Comparison of ENCODE assay signal across 8 worm cellular contexts in the genomic region with DNA sequence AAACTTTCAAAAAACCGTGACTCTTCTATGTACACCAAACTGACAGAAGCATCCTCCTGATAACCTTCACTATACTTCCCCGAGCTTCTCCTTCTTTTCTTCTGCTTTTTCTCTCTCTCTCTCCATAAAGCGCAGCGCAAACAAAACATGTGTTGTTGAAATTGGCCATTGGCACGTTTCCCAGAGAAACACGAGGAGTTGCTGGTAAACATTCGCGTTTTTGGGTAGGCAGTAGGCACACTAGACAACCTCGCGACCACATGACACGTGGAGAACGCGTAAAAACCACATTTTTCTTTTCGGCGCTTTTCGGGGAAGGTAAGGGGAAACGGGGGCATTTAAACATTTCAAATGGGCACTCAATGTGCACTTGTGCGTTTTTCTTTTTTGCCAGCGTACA.
A peak's percentile ranks its signal among the peaks of the same experiment; 100 is the strongest.
TF ChIP-seq lines count a peak whose summit lies in the region.

No protein-coding gene starts in this region.

TF ChIP-seq in whole organism, L1 larva, 84 proteins besides CTCF, POLR2A, EP300 and RAD21 (continues in another document):
- peak; percentile 19 for TF ChIP-seq snu-23 (GFP tag; optimal IDR thresholded peaks at IDR 0.05; lab: Kevin White, UChicago)
- TF ChIP-seq nhr-76 (tag; optimal IDR thresholded peaks at IDR 0.05; lab: Kevin White, UChicago) = no peak
- peak in 1 of 3 experiments; percentile 6 for TF ChIP-seq ceh-82 (tag; optimal IDR thresholded peaks at IDR 0.05; lab: Kevin White, UChicago)
- TF ChIP-seq nhr-77 (tag; optimal IDR thresholded peaks at IDR 0.05; lab: Kevin White, UChicago) = peak; percentile 80
- TF ChIP-seq nhr-85 (tag; lab: Kevin White, UChicago) = no peak
- TF ChIP-seq irx-1 (tag; optimal IDR thresholded peaks at IDR 0.05; lab: Kevin White, UChicago) = peak; percentile 6
- TF ChIP-seq grh-1 (GFP tag; IDR thresholded peaks at IDR 0.05; lab: Robert Waterston, UW) = no peak
- 0 out of 2 replicates have a peak, but pooled peaks have one; percentile 45 for TF ChIP-seq ceh-88 (GFP tag; IDR thresholded peaks at IDR 0.05; lab: Robert Waterston, UW)
- peak; percentile 7 for TF ChIP-seq nhr-11 (tag; optimal IDR thresholded peaks at IDR 0.05; lab: Kevin White, UChicago)
- TF ChIP-seq C04F5.9 (tag; optimal IDR thresholded peaks at IDR 0.05; lab: Kevin White, UChicago) = no peak
- TF ChIP-seq ceh-8 (GFP tag; optimal IDR thresholded peaks at IDR 0.05; lab: Kevin White, UChicago) = no peak

TF ChIP-seq in whole organism, L2 larva, 48 proteins besides CTCF, POLR2A, EP300 and RAD21 (continues in another document):
- TF ChIP-seq nhr-237 (tag; optimal IDR thresholded peaks at IDR 0.05; lab: Kevin White, UChicago) (no peak), mdl-1 (tag; optimal IDR thresholded peaks at IDR 0.05; lab: Kevin White, UChicago) (peak; percentile 24 to 84), dmd-4 (tag; optimal IDR thresholded peaks at IDR 0.05; lab: Kevin White, UChicago) (no peak), zag-1 (tag; optimal IDR thresholded peaks at IDR 0.05; lab: Kevin White, UChicago) (no peak), lin-11 (tag; optimal IDR thresholded peaks at IDR 0.05; lab: Kevin White, UChicago) (peak; percentile 60), lsy-2 (tag; optimal IDR thresholded peaks at IDR 0.05; lab: Kevin White, UChicago) (peak in 1 of 2 experiments; percentile 60), lin-13 (GFP tag; optimal IDR thresholded peaks at IDR 0.05; lab: Kevin White, UChicago) (no peak), crh-2 (tag; optimal IDR thresholded peaks at IDR 0.05; lab: Kevin White, UChicago) (peak; percentile 84), unc-55 (GFP tag; optimal IDR thresholded peaks at IDR 0.05; lab: Kevin White, UChicago) (no peak), C34F6.9 (tag; optimal IDR thresholded peaks at IDR 0.05; lab: Kevin White, UChicago) (peak; percentile 63)

TF ChIP-seq in whole organism, L3 larva, 47 proteins besides CTCF, POLR2A, EP300 and RAD21 (continues in another document):
- TF ChIP-seq eor-1 (tag; optimal IDR thresholded peaks at IDR 0.05; lab: Kevin White, UChicago) = no peak
- TF ChIP-seq ZK546.5 (tag; optimal IDR thresholded peaks at IDR 0.05; lab: Kevin White, UChicago) = no peak
- TF ChIP-seq mml-1 (tag; optimal IDR thresholded peaks at IDR 0.05; lab: Kevin White, UChicago) = no peak
- TF ChIP-seq tbx-2 (tag; optimal IDR thresholded peaks at IDR 0.05; lab: Kevin White, UChicago) = no peak
- TF ChIP-seq elt-1 (tag; optimal IDR thresholded peaks at IDR 0.05; lab: Kevin White, UChicago) = no peak
- TF ChIP-seq mdl-1 (tag; optimal IDR thresholded peaks at IDR 0.05; lab: Kevin White, UChicago) = peak; percentile 68
- no peak for TF ChIP-seq ceh-9 (tag; optimal IDR thresholded peaks at IDR 0.05; lab: Kevin White, UChicago)
- peak; percentile 98 for TF ChIP-seq pha-4 (tag; optimal IDR thresholded peaks at IDR 0.05; lab: Kevin White, UChicago)
- no peak for TF ChIP-seq fkh-2 (tag; optimal IDR thresholded peaks at IDR 0.05; lab: Kevin White, UChicago)
- no peak for TF ChIP-seq fkh-10 (GFP tag; optimal IDR thresholded peaks at IDR 0.05; lab: Kevin White, UChicago)
- TF ChIP-seq elt-3 (tag; optimal IDR thresholded peaks at IDR 0.05; lab: Kevin White, UChicago) = no peak
- peak; percentile 25 for TF ChIP-seq hmg-11 (tag; optimal IDR thresholded peaks at IDR 0.05; lab: Kevin White, UChicago)

TF ChIP-seq in whole organism, L4 larva, 104 proteins besides CTCF, POLR2A, EP300 and RAD21 (continues in another document):
- TF ChIP-seq daf-16 (GFP tag; optimal IDR thresholded peaks at IDR 0.05; lab: Kevin White, UChicago) = peak in 1 of 2 experiments; percentile 42
- peak; percentile 99 for TF ChIP-seq daf-16 (tag; optimal IDR thresholded peaks at IDR 0.05; lab: Kevin White, UChicago)
- TF ChIP-seq zfp-3 (GFP tag; conservative IDR thresholded peaks at IDR 0.05; lab: Robert Waterston, UW) = no peak
- no peak for TF ChIP-seq ztf-7 (tag; optimal IDR thresholded peaks at IDR 0.05; lab: Kevin White, UChicago)
- no peak for TF ChIP-seq ceh-82 (tag; optimal IDR thresholded peaks at IDR 0.05; lab: Kevin White, UChicago)
- TF ChIP-seq zfp-2 (tag; optimal IDR thresholded peaks at IDR 0.05; lab: Kevin White, UChicago) = no peak
- TF ChIP-seq cey-2 (tag; optimal IDR thresholded peaks at IDR 0.05; lab: Kevin White, UChicago; ENCODE audit: borderline replicate concordance, insufficient read depth) = no peak
- TF ChIP-seq aha-1 (tag; lab: Kevin White, UChicago) = peak; percentile 99
- peak; percentile 21 for TF ChIP-seq pqm-1 (tag; optimal IDR thresholded peaks at IDR 0.05; lab: Kevin White, UChicago)
- no peak for TF ChIP-seq lin-15B (tag; optimal IDR thresholded peaks at IDR 0.05; lab: Kevin White, UChicago)
- no peak for TF ChIP-seq vab-7 (GFP tag; IDR thresholded peaks at IDR 0.05; lab: Robert Waterston, UW)
- TF ChIP-seq zip-2 (tag; optimal IDR thresholded peaks at IDR 0.05; lab: Kevin White, UChicago) = no peak

TF ChIP-seq in whole organism, early embryonic, 17 proteins besides CTCF, POLR2A, EP300 and RAD21:
- TF ChIP-seq hmg-4 (GFP tag; optimal IDR thresholded peaks at IDR 0.05; lab: Kevin White, UChicago) (peak; percentile 20), sea-1 (GFP tag; conservative IDR thresholded peaks at IDR 0.05; lab: Robert Waterston, UW) (no peak)

TF ChIP-seq in whole organism, late embryonic, 69 proteins besides CTCF, POLR2A, EP300 and RAD21 (continues in another document):
- TF ChIP-seq hlh-30 (tag; optimal IDR thresholded peaks at IDR 0.05; lab: Kevin White, UChicago; ENCODE audit: insufficient read depth) = peak; percentile 70
- no peak for TF ChIP-seq sox-2 (GFP tag; IDR thresholded peaks at IDR 0.05; lab: Robert Waterston, UW)
- no peak for TF ChIP-seq syd-9 (tag; optimal IDR thresholded peaks at IDR 0.05; lab: Kevin White, UChicago)
- TF ChIP-seq ceh-24 (tag; optimal IDR thresholded peaks at IDR 0.05; lab: Kevin White, UChicago) = no peak
- TF ChIP-seq madf-2 (tag; optimal IDR thresholded peaks at IDR 0.05; lab: Kevin White, UChicago) = no peak
- no peak for TF ChIP-seq ztf-16 (tag; optimal IDR thresholded peaks at IDR 0.05; lab: Kevin White, UChicago)
- no peak for TF ChIP-seq odd-2 (tag; optimal IDR thresholded peaks at IDR 0.05; lab: Kevin White, UChicago)
- no peak for TF ChIP-seq ama-1 (optimal IDR thresholded peaks at IDR 0.05; lab: Kevin White, UChicago)
- TF ChIP-seq elt-4 (tag; optimal IDR thresholded peaks at IDR 0.05; lab: Kevin White, UChicago) = no peak
- no peak for TF ChIP-seq ceh-31 (tag; optimal IDR thresholded peaks at IDR 0.05; lab: Kevin White, UChicago)
- no peak for TF ChIP-seq eyg-1 (tag; optimal IDR thresholded peaks at IDR 0.05; lab: Kevin White, UChicago)
- peak; percentile 64 for TF ChIP-seq ceh-18 (tag; optimal IDR thresholded peaks at IDR 0.05; lab: Kevin White, UChicago)
- TF ChIP-seq ref-2 (tag; optimal IDR thresholded peaks at IDR 0.05; lab: Kevin White, UChicago) = no peak
- TF ChIP-seq nfya-1 (tag; optimal IDR thresholded peaks at IDR 0.05; lab: Kevin White, UChicago) = peak; percentile 24
- no peak for TF ChIP-seq fkh-10 (GFP tag; optimal IDR thresholded peaks at IDR 0.05; lab: Kevin White, UChicago)
- TF ChIP-seq tbx-2 (tag; optimal IDR thresholded peaks at IDR 0.05; lab: Kevin White, UChicago) = peak; percentile 48

TF ChIP-seq in whole organism, mixed stage, embryonic, 35 proteins besides CTCF, POLR2A, EP300 and RAD21:
- TF ChIP-seq elt-1 (tag; optimal IDR thresholded peaks at IDR 0.05; lab: Kevin White, UChicago; ENCODE audit: borderline replicate concordance, insufficient read depth) = no peak
- peak; percentile 44 for TF ChIP-seq M03D4.4 (tag; optimal IDR thresholded peaks at IDR 0.05; lab: Kevin White, UChicago)
- TF ChIP-seq pha-4 (tag; optimal IDR thresholded peaks at IDR 0.05; lab: Kevin White, UChicago) = peak; percentile 0

TF ChIP-seq in whole organism, young adult, 124 proteins besides CTCF, POLR2A, EP300 and RAD21 (continues in another document):
- no peak for TF ChIP-seq aptf-3 (GFP tag; IDR thresholded peaks at IDR 0.05; lab: Robert Waterston, UW)
- TF ChIP-seq B0035.1 (tag; optimal IDR thresholded peaks at IDR 0.05; lab: Kevin White, UChicago) = no peak
- 0 out of 2 replicates have a peak, but pooled peaks have one; percentile 17 for TF ChIP-seq B0019.2 (GFP tag; conservative IDR thresholded peaks at IDR 0.05; lab: Robert Waterston, UW)
- TF ChIP-seq lin-26 (GFP tag; IDR thresholded peaks at IDR 0.05; lab: Robert Waterston, UW) = no peak
- peak; percentile 62; the same call in 1 of the 2 replicates for TF ChIP-seq B0336.3 (GFP tag; IDR thresholded peaks at IDR 0.05; lab: Robert Waterston, UW)
- TF ChIP-seq mxl-1 (tag; optimal IDR thresholded peaks at IDR 0.05; lab: Kevin White, UChicago) = no peak
- TF ChIP-seq tbx-9 (tag; optimal IDR thresholded peaks at IDR 0.05; lab: Kevin White, UChicago; ENCODE audit: borderline replicate concordance) = no peak
- TF ChIP-seq egl-44 (GFP tag; IDR thresholded peaks at IDR 0.05; lab: Robert Waterston, UW) = no peak
- no peak for TF ChIP-seq ceh-40 (GFP tag; IDR thresholded peaks at IDR 0.05; lab: Robert Waterston, UW)
- peak; percentile 48 for TF ChIP-seq pha-4 (tag; optimal IDR thresholded peaks at IDR 0.05; lab: Kevin White, UChicago)
- TF ChIP-seq atf-7 (tag; optimal IDR thresholded peaks at IDR 0.05; lab: Kevin White, UChicago) = peak; percentile 47
- peak; percentile 71 for TF ChIP-seq K12H6.12 (tag; optimal IDR thresholded peaks at IDR 0.05; lab: Kevin White, UChicago)
- TF ChIP-seq snpc-1.1 (tag; optimal IDR thresholded peaks at IDR 0.05; lab: Kevin White, UChicago; ENCODE audit: insufficient read depth) = no peak
- TF ChIP-seq mcd-1 (GFP tag; IDR thresholded peaks at IDR 0.05; lab: Robert Waterston, UW) = peak; percentile 25; the same call in 1 of the 2 replicates
- TF ChIP-seq F39B2.1 (GFP tag; IDR thresholded peaks at IDR 0.05; lab: Robert Waterston, UW) = no peak
- TF ChIP-seq cebp-1 (GFP tag; IDR thresholded peaks at IDR 0.05; lab: Robert Waterston, UW) = no peak; the same call in 1 of the 2 replicates
- TF ChIP-seq cebp-1 (tag; optimal IDR thresholded peaks at IDR 0.05; lab: Kevin White, UChicago) = peak; percentile 75
- TF ChIP-seq ztf-3 (GFP tag; optimal IDR thresholded peaks at IDR 0.05; lab: Kevin White, UChicago) = no peak
- no peak for TF ChIP-seq F37B4.10 (GFP tag; IDR thresholded peaks at IDR 0.05; lab: Robert Waterston, UW)
- TF ChIP-seq ets-4 (GFP tag; optimal IDR thresholded peaks at IDR 0.05; lab: Kevin White, UChicago) = peak; percentile 69
- TF ChIP-seq hmg-1.2 (GFP tag; IDR thresholded peaks at IDR 0.05; lab: Robert Waterston, UW) = peak; percentile 29; the same call in 1 of the 2 replicates
- peak; percentile 54 for TF ChIP-seq dox-1 (GFP tag; IDR thresholded peaks at IDR 0.05; lab: Robert Waterston, UW)
- TF ChIP-seq tbp1 (GFP tag; optimal IDR thresholded peaks at IDR 0.05; lab: Kevin White, UChicago) = peak; percentile 24
- peak in 1 of 2 experiments; percentile 27 for TF ChIP-seq let-607 (tag; optimal IDR thresholded peaks at IDR 0.05; lab: Kevin White, UChicago)
- TF ChIP-seq hmg-20 (GFP tag; IDR thresholded peaks at IDR 0.05; lab: Robert Waterston, UW) = no peak
- TF ChIP-seq attf-6 (GFP tag; IDR thresholded peaks at IDR 0.05; lab: Robert Waterston, UW) = no peak
